Worm (Caenorhabditis elegans) whole organism, L3 larva: ENCODE data around the gene C56A3.8.

ENCODE experiments used
- R02D3.7 ChIP-seq: fragments of 150-350 bp; optimal IDR thresholded peaks from 2 replicates; lab custom pipeline; 2014; ENCODE audit warnings: missing biosample characterization, missing genetic modification characterization
- ZK546.5 ChIP-seq: sonication (generic microtip); optimal IDR thresholded peaks from 2 replicates; lab custom pipeline; 2017; ENCODE audit warnings: missing biosample characterization, missing genetic modification characterization
- aly-2 ChIP-seq: fragments of 150-350 bp; optimal IDR thresholded peaks from 2 replicates; lab custom pipeline; 2014; ENCODE audit warnings: missing biosample characterization, missing genetic modification characterization
- ama-1 ChIP-seq: fragments of 150-350 bp; optimal IDR thresholded peaks from 2 replicates; lab custom pipeline; 2018
- ceh-16 ChIP-seq: sonication (generic microtip); optimal IDR thresholded peaks from 2 replicates; lab custom pipeline; 2017; ENCODE audit warnings: missing biosample characterization, missing genetic modification characterization
- ceh-28 ChIP-seq: fragments of 150-350 bp; optimal IDR thresholded peaks from 2 replicates; lab custom pipeline; 2014; ENCODE audit warnings: missing biosample characterization, missing genetic modification reagents, missing genetic modification characterization
- ceh-82 ChIP-seq: fragments of 150-350 bp; optimal IDR thresholded peaks from 2 replicates; lab custom pipeline; 2014; ENCODE audit warnings: missing biosample characterization, missing genetic modification characterization
- ceh-9 ChIP-seq: sonication (generic microtip); optimal IDR thresholded peaks from 2 replicates; lab custom pipeline; 2018; ENCODE audit warnings: missing biosample characterization, missing genetic modification characterization
- egl-27 ChIP-seq: sonication (generic microtip); optimal IDR thresholded peaks from 4 replicates; lab custom pipeline; 2017; ENCODE audit warnings: missing biosample characterization, missing genetic modification reagents, missing genetic modification characterization
- egl-5 ChIP-seq: fragments of 150-350 bp; optimal IDR thresholded peaks from 2 replicates; lab custom pipeline; 2017; ENCODE audit warnings: missing biosample characterization, missing genetic modification reagents, missing genetic modification characterization, inconsistent platforms
- elt-1 ChIP-seq: fragments of 150-350 bp; optimal IDR thresholded peaks from 2 replicates; lab custom pipeline; 2014; ENCODE audit warnings: missing biosample characterization, missing genetic modification characterization
- elt-2 ChIP-seq: sonication (generic microtip); optimal IDR thresholded peaks from 2 replicates; lab custom pipeline; 2016; ENCODE audit warnings: missing genetic modification reagents, mild to moderate bottlenecking, missing genetic modification characterization, missing compliant biosample characterization
- eor-1 ChIP-seq, 2 experiments: fragments of 150-350 bp; optimal IDR thresholded peaks; 2 replicates each; lab custom pipeline; 2014 to 2018; ENCODE audit warnings: missing biosample characterization in 2 of 2, missing genetic modification characterization in 2 of 2
- fkh-10 ChIP-seq: sonication (generic microtip); optimal IDR thresholded peaks from 2 replicates; lab custom pipeline; 2017; ENCODE audit warnings: missing biosample characterization, missing genetic modification reagents, missing genetic modification characterization
- fkh-2 ChIP-seq: fragments of 150-350 bp; optimal IDR thresholded peaks from 2 replicates; lab custom pipeline; 2014; ENCODE audit warnings: missing biosample characterization, missing genetic modification reagents, missing genetic modification characterization
- hmg-11 ChIP-seq: sonication (generic microtip); optimal IDR thresholded peaks from 2 replicates; lab custom pipeline; 2016; ENCODE audit warnings: missing genetic modification characterization, missing compliant biosample characterization
- jun-1 ChIP-seq: fragments of 150-350 bp; optimal IDR thresholded peaks from 2 replicates; lab custom pipeline; 2014; ENCODE audit warnings: missing biosample characterization, missing genetic modification reagents, missing genetic modification characterization
- lin-15B ChIP-seq: fragments of 150-350 bp; optimal IDR thresholded peaks from 2 replicates; lab custom pipeline; 2014; ENCODE audit warnings: missing biosample characterization, missing genetic modification characterization
- lin-39 ChIP-seq: fragments of 150-350 bp; optimal IDR thresholded peaks from 2 replicates; lab custom pipeline; 2018; ENCODE audit warnings: missing biosample characterization, missing genetic modification reagents, missing genetic modification characterization
- lsy-12 ChIP-seq: sonication (generic microtip); optimal IDR thresholded peaks from 2 replicates; lab custom pipeline; 2016; ENCODE audit warnings: mild to moderate bottlenecking, missing genetic modification characterization, missing compliant biosample characterization
- mdl-1 ChIP-seq: fragments of 150-350 bp; optimal IDR thresholded peaks from 2 replicates; lab custom pipeline; 2014; ENCODE audit warnings: missing biosample characterization, missing genetic modification characterization
- mml-1 ChIP-seq: fragments of 150-350 bp; sonication (generic microtip); optimal IDR thresholded peaks from 3 replicates; lab custom pipeline; 2014; ENCODE audit warnings: missing biosample characterization, missing genetic modification characterization
- nfya-1 ChIP-seq: sonication (generic microtip); optimal IDR thresholded peaks from 2 replicates; lab custom pipeline; 2017; ENCODE audit warnings: missing genetic modification characterization, mild to moderate bottlenecking, missing compliant biosample characterization, antibody characterized with exemption, moderate library complexity; ENCODE audit not compliant: insufficient read depth
- nhr-12 ChIP-seq: fragments of 150-350 bp; optimal IDR thresholded peaks from 2 replicates; lab custom pipeline; 2014; ENCODE audit warnings: missing biosample characterization, missing genetic modification characterization
- nhr-23 ChIP-seq: fragments of 150-350 bp; optimal IDR thresholded peaks from 2 replicates; lab custom pipeline; 2014; ENCODE audit warnings: missing biosample characterization, missing genetic modification reagents, missing genetic modification characterization
- nhr-237 ChIP-seq: fragments of 150-350 bp; optimal IDR thresholded peaks from 2 replicates; lab custom pipeline; 2014; ENCODE audit warnings: missing biosample characterization, missing genetic modification characterization
- nhr-25 ChIP-seq: sonication (generic microtip); optimal IDR thresholded peaks from 2 replicates; lab custom pipeline; 2017; ENCODE audit warnings: missing biosample characterization, missing genetic modification characterization
- nhr-28 ChIP-seq: fragments of 150-350 bp; optimal IDR thresholded peaks from 2 replicates; lab custom pipeline; 2014; ENCODE audit warnings: missing biosample characterization, missing genetic modification characterization
- nhr-43 ChIP-seq: sonication (generic microtip); optimal IDR thresholded peaks from 2 replicates; lab custom pipeline; 2016; ENCODE audit warnings: mild to moderate bottlenecking, missing genetic modification characterization, missing compliant biosample characterization; ENCODE audit not compliant: poor library complexity, severe bottlenecking
- nhr-77 ChIP-seq: fragments of 150-350 bp; optimal IDR thresholded peaks from 2 replicates; lab custom pipeline; 2014; ENCODE audit warnings: missing biosample characterization, missing genetic modification characterization
- pha-4 ChIP-seq: fragments of 150-350 bp; optimal IDR thresholded peaks from 2 replicates; lab custom pipeline; 2014; ENCODE audit warnings: missing biosample characterization, missing genetic modification reagents, missing genetic modification characterization
- pqm-1 ChIP-seq: fragments of 150-350 bp; optimal IDR thresholded peaks from 2 replicates; lab custom pipeline; 2017; ENCODE audit warnings: missing biosample characterization, missing genetic modification characterization, inconsistent platforms
- sea-2 ChIP-seq: fragments of 150-350 bp; sonication (generic microtip); optimal IDR thresholded peaks from 4 replicates; lab custom pipeline; 2014; ENCODE audit warnings: missing biosample characterization, missing genetic modification reagents, missing genetic modification characterization
- skn-1 ChIP-seq: fragments of 150-350 bp; optimal IDR thresholded peaks from 2 replicates; lab custom pipeline; 2014; ENCODE audit warnings: missing biosample characterization, missing genetic modification characterization
- snpc-4 ChIP-seq: fragments of 150-350 bp; optimal IDR thresholded peaks from 2 replicates; lab custom pipeline; 2014; ENCODE audit warnings: missing biosample characterization, missing genetic modification characterization
- tbx-2 ChIP-seq: sonication (generic microtip); optimal IDR thresholded peaks from 2 replicates; lab custom pipeline; 2016; ENCODE audit warnings: mild to moderate bottlenecking, missing genetic modification characterization, missing compliant biosample characterization
- unc-62 ChIP-seq: fragments of 150-350 bp; sonication (generic microtip); optimal IDR thresholded peaks from 4 replicates; lab custom pipeline; 2014; ENCODE audit warnings: missing biosample characterization, missing genetic modification reagents, missing genetic modification characterization
- ztf-4 ChIP-seq: fragments of 150-350 bp; optimal IDR thresholded peaks from 2 replicates; lab custom pipeline; 2014; ENCODE audit warnings: missing biosample characterization, missing genetic modification characterization

Gene C56A3.8

ce11 chrV:13551601-13552000, 8.5 kb upstream of the C56A3.8 start, which contains the start of the genes C56A3.4 and C56A3.5 (continued):
- no peak for TF ChIP-seq ceh-9 (tag; lab: Kevin White, UChicago)
- no peak for TF ChIP-seq egl-27 (tag; lab: Kevin White, UChicago)
- peak; percentile 63 for TF ChIP-seq hmg-11 (tag; lab: Kevin White, UChicago)
- no peak for TF ChIP-seq aly-2 (tag; lab: Kevin White, UChicago)
- peak; percentile 8 for TF ChIP-seq snpc-4
- TF ChIP-seq nfya-1 (tag; lab: Kevin White, UChicago) = peak; percentile 49
- no peak for TF ChIP-seq ceh-16 (tag; lab: Kevin White, UChicago)
- TF ChIP-seq tbx-2 (tag; lab: Kevin White, UChicago) = no peak
- TF ChIP-seq R02D3.7 (tag; lab: Kevin White, UChicago) = no peak
- no peak for TF ChIP-seq ztf-4 (tag; lab: Kevin White, UChicago)

DNA sequence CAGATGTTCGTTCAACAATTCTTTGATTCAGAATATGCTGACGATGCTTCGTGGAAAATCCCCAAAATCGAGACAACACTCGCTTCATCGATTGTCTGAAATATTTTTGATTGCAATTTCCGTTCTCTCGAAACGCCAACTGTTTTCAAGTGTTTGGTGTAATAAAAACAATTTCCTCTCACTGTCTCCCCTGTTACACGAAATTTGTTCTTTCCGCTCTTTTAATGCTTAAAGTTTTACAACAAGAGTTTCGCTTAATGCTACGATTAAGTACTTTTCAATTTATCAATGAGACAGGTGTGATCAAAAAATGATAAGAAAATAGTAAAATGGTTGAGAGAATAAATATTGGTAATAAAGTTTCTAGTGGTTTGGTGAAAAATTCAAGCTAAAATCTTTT, 3.8 kb upstream of the C56A3.8 start, which contains the start of gene C56A3.6:
Gene C56A3.6, minus strand, starts transcription at position 101 of the 400 bp plus-strand sequence.
- TF ChIP-seq elt-2 (tag; lab: Kevin White, UChicago) (no peak), lin-15B (tag; lab: Kevin White, UChicago) (no peak), ceh-16 (tag; lab: Kevin White, UChicago) (no peak), ceh-9 (tag; lab: Kevin White, UChicago) (no peak), nhr-28 (tag; lab: Kevin White, UChicago) (no peak), mml-1 (tag; lab: Kevin White, UChicago) (no peak), ama-1 (lab: Kevin White, UChicago) (no peak), ceh-82 (tag; lab: Kevin White, UChicago) (no peak), nhr-77 (tag; lab: Kevin White, UChicago) (no peak)

DNA sequence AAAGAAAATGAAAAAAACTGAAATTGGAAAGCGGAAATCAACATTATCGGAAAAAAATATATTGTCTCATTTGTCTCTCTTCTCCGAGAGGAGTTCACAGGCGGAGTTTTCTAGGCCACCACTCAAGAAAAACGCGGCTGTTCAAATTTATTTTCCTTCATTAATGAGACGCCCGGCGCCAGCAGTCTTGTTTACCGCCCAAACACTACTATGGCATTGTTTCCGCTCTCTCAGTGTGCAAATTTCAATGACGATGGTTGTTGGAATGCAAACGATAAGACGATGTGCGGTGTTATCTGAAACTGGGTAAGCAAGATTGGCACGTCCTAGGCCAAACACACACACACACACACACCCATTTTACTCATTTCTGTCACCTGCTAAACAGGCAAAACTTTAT, 3.3 kb upstream of the C56A3.8 start, which contains the start of gene cav-2:
Gene cav-2, plus strand, starts transcription at position 359 of the 400 bp plus-strand sequence.
- peak; percentile 31 for TF ChIP-seq skn-1 (tag; lab: Kevin White, UChicago)
- TF ChIP-seq nhr-23 = peak; percentile 76
- peak; percentile 70 for TF ChIP-seq lin-39 (tag; lab: Kevin White, UChicago)
- peak; percentile 72 for TF ChIP-seq lsy-12 (tag; lab: Kevin White, UChicago)
- peak; percentile 91 for TF ChIP-seq nhr-43 (tag; lab: Kevin White, UChicago)
- TF ChIP-seq R02D3.7 (tag; lab: Kevin White, UChicago) = peak; percentile 64
- peak; percentile 40 for TF ChIP-seq nhr-25 (tag; lab: Kevin White, UChicago)
- TF ChIP-seq elt-1 = no peak
- peak; percentile 63 for TF ChIP-seq egl-5 (tag; lab: Kevin White, UChicago)
- TF ChIP-seq tbx-2 (tag; lab: Kevin White, UChicago) = peak; percentile 8
- TF ChIP-seq jun-1 (tag; lab: Kevin White, UChicago) = peak; percentile 89
- peak; percentile 82 for TF ChIP-seq lin-15B (tag; lab: Kevin White, UChicago)
- peak; percentile 92 for TF ChIP-seq elt-2 (tag; lab: Kevin White, UChicago)
- TF ChIP-seq pqm-1 (tag; lab: Kevin White, UChicago) = peak; percentile 92
- TF ChIP-seq nhr-237 (tag; lab: Kevin White, UChicago) = no peak
- peak; percentile 52 for TF ChIP-seq hmg-11 (tag; lab: Kevin White, UChicago)
- TF ChIP-seq ztf-4 (tag; lab: Kevin White, UChicago) = no peak
- TF ChIP-seq ceh-28 (tag; lab: Kevin White, UChicago) = peak; percentile 70
- peak; percentile 24 for TF ChIP-seq snpc-4
- peak; percentile 51 for TF ChIP-seq fkh-10
- peak; percentile 83 for TF ChIP-seq pha-4 (tag; lab: Kevin White, UChicago)
- TF ChIP-seq ceh-9 (tag; lab: Kevin White, UChicago) = no peak
- TF ChIP-seq nhr-12 (tag; lab: Kevin White, UChicago) = no peak
- TF ChIP-seq unc-62 = no peak
- TF ChIP-seq ceh-16 (tag; lab: Kevin White, UChicago) = no peak
- peak; percentile 68 for TF ChIP-seq nfya-1 (tag; lab: Kevin White, UChicago)

- TF ChIP-seq sea-2 (GFP tag; lab: Kevin White, UChicago) (no peak), ceh-16 (tag; lab: Kevin White, UChicago) (no peak), lin-15B (tag; lab: Kevin White, UChicago) (no peak), ceh-82 (tag; lab: Kevin White, UChicago) (no peak), fkh-2 (no peak), ceh-9 (tag; lab: Kevin White, UChicago) (no peak), elt-2 (tag; lab: Kevin White, UChicago) (no peak), eor-1 (tag; optimal IDR thresholded peaks at IDR 0.05; lab: Kevin White, UChicago) (no peak), ZK546.5 (no peak), jun-1 (tag; lab: Kevin White, UChicago) (no peak), nhr-43 (tag; lab: Kevin White, UChicago) (no peak), egl-5 (tag; lab: Kevin White, UChicago) (no peak), aly-2 (tag; lab: Kevin White, UChicago) (no peak), lin-39 (tag; lab: Kevin White, UChicago) (no peak), nhr-23 (no peak), mdl-1 (tag; lab: Kevin White, UChicago) (no peak)
These were observed 2.7 kb downstream of the C56A3.8 start for ce11 chrV:13562748-13563147.
